Worm (Caenorhabditis elegans): Measurements from ENCODE around the gene srx-104.

srx-104 gene

DNA sequence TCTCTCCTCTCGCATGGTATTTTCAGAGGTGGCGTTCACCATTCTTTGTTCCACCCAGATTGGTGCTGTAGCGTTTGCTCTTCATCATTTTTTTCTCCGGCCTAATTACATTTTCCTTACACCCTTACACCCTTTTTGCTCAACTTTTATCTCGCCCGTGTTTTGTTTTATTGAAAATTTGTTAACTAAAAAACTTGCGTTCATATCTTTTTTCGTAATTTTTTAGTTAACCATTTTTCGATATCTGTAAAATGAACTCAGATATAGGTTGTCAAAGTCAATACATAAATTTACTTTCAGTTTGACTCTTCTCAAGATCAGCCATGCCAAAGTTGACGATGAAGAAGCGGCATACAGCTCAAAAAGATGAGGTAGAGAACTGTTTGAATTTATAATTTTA, 42.1 kb upstream of the srx-104 start, which contains the start of gene F12E12.1:
F12E12.1 (plus strand) TSS at position 301 of the 400 bp plus-strand sequence.
- TF ChIP-seq nhr-71 (tag; optimal IDR thresholded peaks at IDR 0.05), result no peak
- no peak for TF ChIP-seq snpc-4 (tag; optimal IDR thresholded peaks at IDR 0.05)
- TF ChIP-seq lin-13 (GFP tag; optimal IDR thresholded peaks at IDR 0.05), result no peak
- TF ChIP-seq pqm-1 (tag; optimal IDR thresholded peaks at IDR 0.05), result no peak
- no peak for TF ChIP-seq zip-4 (GFP tag; optimal IDR thresholded peaks at IDR 0.05)
- TF ChIP-seq unc-86 (tag; optimal IDR thresholded peaks at IDR 0.05), result no peak
- TF ChIP-seq alr-1 (tag; optimal IDR thresholded peaks at IDR 0.05; ENCODE audit: borderline replicate concordance), result no peak
- no peak for TF ChIP-seq nhr-11 (tag; optimal IDR thresholded peaks at IDR 0.05)
- no peak for TF ChIP-seq unc-30 (tag; optimal IDR thresholded peaks at IDR 0.05)
- no peak for TF ChIP-seq dpl-1 (GFP tag; optimal IDR thresholded peaks at IDR 0.05)
- no peak for TF ChIP-seq elt-3 (tag; optimal IDR thresholded peaks at IDR 0.05)
- no peak for TF ChIP-seq unc-62 (GFP tag; optimal IDR thresholded peaks at IDR 0.05)
- TF ChIP-seq Y116A8C.19 (tag; optimal IDR thresholded peaks at IDR 0.05; ENCODE audit: borderline replicate concordance), result no peak
- no peak for TF ChIP-seq nhr-237 (tag; optimal IDR thresholded peaks at IDR 0.05)
- no peak for TF ChIP-seq hlh-17 (GFP tag; optimal IDR thresholded peaks at IDR 0.05; ENCODE audit: borderline replicate concordance)
- no peak for TF ChIP-seq sox-4 (tag; optimal IDR thresholded peaks at IDR 0.05)
- TF ChIP-seq hpl-2 (GFP tag; optimal IDR thresholded peaks at IDR 0.05), result no peak

DNA sequence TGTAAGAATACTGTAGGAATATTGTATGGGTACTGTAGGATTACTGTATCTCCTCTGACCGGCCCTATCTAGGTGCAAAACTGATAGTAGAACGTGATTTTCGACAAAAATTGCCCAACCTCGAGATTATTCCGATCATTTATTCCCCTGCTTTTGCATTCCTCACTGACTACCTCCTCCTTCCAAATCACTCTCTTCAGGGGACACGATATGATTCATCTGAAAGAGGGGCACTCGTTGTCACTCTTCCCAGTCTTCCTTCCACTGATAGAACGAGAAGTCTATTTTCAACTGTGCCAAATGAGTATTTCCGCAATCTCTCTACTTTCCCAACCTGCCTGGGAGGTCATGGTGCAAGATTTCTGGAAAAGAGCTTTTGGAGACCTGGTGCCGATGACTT, 40.2 kb upstream of the srx-104 start, which contains the start of gene F12E12.2:
F12E12.2 (plus strand) TSS at position 301 of the 400 bp plus-strand sequence.
- no peak for TF ChIP-seq dsc-1 (tag; optimal IDR thresholded peaks at IDR 0.05)
- TF ChIP-seq efl-3 (GFP tag; optimal IDR thresholded peaks at IDR 0.05), result no peak
- TF ChIP-seq sox-4 (tag; optimal IDR thresholded peaks at IDR 0.05), result no peak
- TF ChIP-seq nhr-85 (tag), result no peak
- no peak for TF ChIP-seq ztf-4 (tag; optimal IDR thresholded peaks at IDR 0.05)
- TF ChIP-seq jun-1 (tag; optimal IDR thresholded peaks at IDR 0.05), result no peak
- TF ChIP-seq hlh-17 (GFP tag; optimal IDR thresholded peaks at IDR 0.05; ENCODE audit: borderline replicate concordance), result no peak
- TF ChIP-seq swsn-7 (tag; optimal IDR thresholded peaks at IDR 0.05), result no peak
- no peak for TF ChIP-seq ces-1 (GFP tag; optimal IDR thresholded peaks at IDR 0.05)
- no peak for TF ChIP-seq rnt-1 (tag; optimal IDR thresholded peaks at IDR 0.05)
- no peak for TF ChIP-seq sup-37 (GFP tag; optimal IDR thresholded peaks at IDR 0.05)
- no peak for TF ChIP-seq isw-1 (GFP tag; IDR thresholded peaks at IDR 0.05)
- TF ChIP-seq nhr-12 (tag; optimal IDR thresholded peaks at IDR 0.05), result no peak
- no peak for TF ChIP-seq lin-15B (tag; optimal IDR thresholded peaks at IDR 0.05)
- no peak for TF ChIP-seq ceh-82 (tag; optimal IDR thresholded peaks at IDR 0.05)

DNA sequence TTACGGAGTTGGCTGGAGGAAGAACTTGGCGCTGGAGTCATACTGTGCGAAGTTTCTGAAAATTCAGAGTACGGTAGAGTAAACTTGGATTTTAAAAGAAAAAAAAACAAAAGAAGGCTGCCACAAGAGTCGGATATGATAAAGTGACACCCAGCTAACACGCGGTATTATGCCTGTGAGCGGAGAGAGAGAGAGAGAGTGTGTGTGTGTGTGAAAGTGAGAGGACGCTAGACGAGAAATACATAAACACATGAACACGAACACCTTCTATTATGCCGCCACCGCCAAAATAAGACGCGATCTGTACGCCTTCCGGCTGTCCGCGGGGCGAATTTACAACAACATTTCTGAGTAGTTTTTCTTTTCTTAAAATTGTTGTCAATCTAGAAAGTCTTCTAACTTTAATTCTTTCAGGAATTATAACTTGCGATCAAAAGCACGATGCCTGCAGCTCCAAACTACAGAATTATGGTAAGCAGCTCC, 37.4 kb upstream of the srx-104 start, which contains the start of gene F12E12.6:
F12E12.6 (minus strand) TSS at position 51 of the 483 bp plus-strand sequence.
- no peak for TF ChIP-seq pag-3 (tag; optimal IDR thresholded peaks at IDR 0.05; ENCODE audit: borderline replicate concordance, insufficient read depth)
- no peak for TF ChIP-seq nhr-28 (tag; optimal IDR thresholded peaks at IDR 0.05)
- TF ChIP-seq lin-15B (tag; optimal IDR thresholded peaks at IDR 0.05), result no peak
- TF ChIP-seq nhr-237 (tag; optimal IDR thresholded peaks at IDR 0.05), result no peak
- no peak for TF ChIP-seq ceh-63 (GFP tag; optimal IDR thresholded peaks at IDR 0.05)
- no peak for TF ChIP-seq jun-1 (tag; optimal IDR thresholded peaks at IDR 0.05)
- TF ChIP-seq pax-3 (tag; optimal IDR thresholded peaks at IDR 0.05), result no peak
- TF ChIP-seq fos-1 (tag; optimal IDR thresholded peaks at IDR 0.05), result no peak
- no peak for TF ChIP-seq efl-3 (GFP tag; optimal IDR thresholded peaks at IDR 0.05)

DNA sequence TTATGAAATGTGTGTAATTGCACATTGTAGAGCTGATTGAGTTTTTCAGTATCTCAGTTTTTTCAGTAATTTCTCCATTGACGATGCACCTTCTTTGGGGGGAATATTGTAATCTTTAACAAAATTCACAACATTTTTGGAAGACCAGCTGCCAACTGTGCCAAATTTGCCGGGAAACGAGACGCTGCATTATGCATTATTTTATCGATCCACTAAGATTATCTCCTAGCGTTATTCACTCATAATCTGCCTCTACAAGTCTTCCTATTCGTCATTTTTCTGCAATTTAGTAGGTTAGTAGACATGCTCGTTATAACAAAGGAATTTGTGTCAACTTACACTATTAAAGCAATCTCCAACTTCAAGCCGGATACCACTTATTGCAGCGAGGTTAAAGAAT, 32.2 kb upstream of the srx-104 start, which contains the start of the genes sdz-12 and bath-31:
sdz-12 (minus strand) TSS at position 101 of the 400 bp plus-strand sequence.
bath-31 (plus strand) TSS at position 251 of the 400 bp plus-strand sequence.
- TF ChIP-seq nhr-19 (GFP tag; conservative IDR thresholded peaks at IDR 0.05) (no peak), mef-2 (tag; optimal IDR thresholded peaks at IDR 0.05) (no peak), ztf-11 (tag; optimal IDR thresholded peaks at IDR 0.05) (no peak), nhr-76 (tag; optimal IDR thresholded peaks at IDR 0.05) (no peak), efl-1 (optimal IDR thresholded peaks at IDR 0.05) (no peak), efl-1 (GFP tag; optimal IDR thresholded peaks at IDR 0.05 in 1 of 2) (no peak), irx-1 (tag; optimal IDR thresholded peaks at IDR 0.05) (no peak), ets-5 (GFP tag; IDR thresholded peaks at IDR 0.05) (no peak), ztf-4 (tag; optimal IDR thresholded peaks at IDR 0.05) (no peak), hlh-4 (tag; optimal IDR thresholded peaks at IDR 0.05) (no peak), elt-2 (tag; optimal IDR thresholded peaks at IDR 0.05) (no peak), zip-4 (GFP tag; optimal IDR thresholded peaks at IDR 0.05) (no peak)
